Worm (Caenorhabditis elegans) whole organism, L3 larva: ENCODE data around the gene Y82E9BR.3.

Experiments
- ZK546.5 ChIP-seq: sonication (generic microtip); optimal IDR thresholded peaks from 2 replicates; lab custom pipeline; 2017; ENCODE audit warnings: missing biosample characterization, missing genetic modification characterization
- aly-2 ChIP-seq: fragments of 150-350 bp; optimal IDR thresholded peaks from 2 replicates; lab custom pipeline; 2014; ENCODE audit warnings: missing biosample characterization, missing genetic modification characterization
- ama-1 ChIP-seq: fragments of 150-350 bp; optimal IDR thresholded peaks from 2 replicates; lab custom pipeline; 2018
- ceh-16 ChIP-seq: sonication (generic microtip); optimal IDR thresholded peaks from 2 replicates; lab custom pipeline; 2017; ENCODE audit warnings: missing biosample characterization, missing genetic modification characterization
- ceh-9 ChIP-seq: sonication (generic microtip); optimal IDR thresholded peaks from 2 replicates; lab custom pipeline; 2018; ENCODE audit warnings: missing biosample characterization, missing genetic modification characterization
- egl-27 ChIP-seq: sonication (generic microtip); optimal IDR thresholded peaks from 4 replicates; lab custom pipeline; 2017; ENCODE audit warnings: missing biosample characterization, missing genetic modification reagents, missing genetic modification characterization
- elt-2 ChIP-seq: sonication (generic microtip); optimal IDR thresholded peaks from 2 replicates; lab custom pipeline; 2016; ENCODE audit warnings: missing genetic modification reagents, mild to moderate bottlenecking, missing genetic modification characterization, missing compliant biosample characterization
- elt-3 ChIP-seq, 3 experiments: fragments of 150-350 bp in 1 of 3; sonication (generic microtip) in 2 of 3; optimal IDR thresholded peaks; 2 replicates in 2 of 3; 4 replicates in 1 of 3; lab custom pipeline; 2014 to 2017; ENCODE audit warnings: missing biosample characterization in 3 of 3, missing genetic modification characterization in 3 of 3
- eor-1 ChIP-seq, 2 experiments: fragments of 150-350 bp; optimal IDR thresholded peaks; 2 replicates each; lab custom pipeline; 2014 to 2018; ENCODE audit warnings: missing biosample characterization in 2 of 2, missing genetic modification characterization in 2 of 2
- fkh-10 ChIP-seq: sonication (generic microtip); optimal IDR thresholded peaks from 2 replicates; lab custom pipeline; 2017; ENCODE audit warnings: missing biosample characterization, missing genetic modification reagents, missing genetic modification characterization
- fkh-2 ChIP-seq: fragments of 150-350 bp; optimal IDR thresholded peaks from 2 replicates; lab custom pipeline; 2014; ENCODE audit warnings: missing biosample characterization, missing genetic modification reagents, missing genetic modification characterization
- fos-1 ChIP-seq: fragments of 150-350 bp; optimal IDR thresholded peaks from 2 replicates; lab custom pipeline; 2014; ENCODE audit warnings: missing biosample characterization, missing genetic modification characterization
- hmg-11 ChIP-seq: sonication (generic microtip); optimal IDR thresholded peaks from 2 replicates; lab custom pipeline; 2016; ENCODE audit warnings: missing genetic modification characterization, missing compliant biosample characterization
- jun-1 ChIP-seq: fragments of 150-350 bp; optimal IDR thresholded peaks from 2 replicates; lab custom pipeline; 2014; ENCODE audit warnings: missing biosample characterization, missing genetic modification reagents, missing genetic modification characterization
- lin-15B ChIP-seq: fragments of 150-350 bp; optimal IDR thresholded peaks from 2 replicates; lab custom pipeline; 2014; ENCODE audit warnings: missing biosample characterization, missing genetic modification characterization
- lin-39 ChIP-seq: fragments of 150-350 bp; optimal IDR thresholded peaks from 2 replicates; lab custom pipeline; 2018; ENCODE audit warnings: missing biosample characterization, missing genetic modification reagents, missing genetic modification characterization
- lsy-12 ChIP-seq: sonication (generic microtip); optimal IDR thresholded peaks from 2 replicates; lab custom pipeline; 2016; ENCODE audit warnings: mild to moderate bottlenecking, missing genetic modification characterization, missing compliant biosample characterization
- mdl-1 ChIP-seq: fragments of 150-350 bp; optimal IDR thresholded peaks from 2 replicates; lab custom pipeline; 2014; ENCODE audit warnings: missing biosample characterization, missing genetic modification characterization
- mml-1 ChIP-seq: fragments of 150-350 bp; sonication (generic microtip); optimal IDR thresholded peaks from 3 replicates; lab custom pipeline; 2014; ENCODE audit warnings: missing biosample characterization, missing genetic modification characterization
- nfya-1 ChIP-seq: sonication (generic microtip); optimal IDR thresholded peaks from 2 replicates; lab custom pipeline; 2017; ENCODE audit warnings: missing genetic modification characterization, mild to moderate bottlenecking, missing compliant biosample characterization, antibody characterized with exemption, moderate library complexity; ENCODE audit not compliant: insufficient read depth
- nhr-12 ChIP-seq: fragments of 150-350 bp; optimal IDR thresholded peaks from 2 replicates; lab custom pipeline; 2014; ENCODE audit warnings: missing biosample characterization, missing genetic modification characterization
- nhr-23 ChIP-seq: fragments of 150-350 bp; optimal IDR thresholded peaks from 2 replicates; lab custom pipeline; 2014; ENCODE audit warnings: missing biosample characterization, missing genetic modification reagents, missing genetic modification characterization
- nhr-237 ChIP-seq: fragments of 150-350 bp; optimal IDR thresholded peaks from 2 replicates; lab custom pipeline; 2014; ENCODE audit warnings: missing biosample characterization, missing genetic modification characterization
- nhr-25 ChIP-seq: sonication (generic microtip); optimal IDR thresholded peaks from 2 replicates; lab custom pipeline; 2017; ENCODE audit warnings: missing biosample characterization, missing genetic modification characterization
- nhr-28 ChIP-seq: fragments of 150-350 bp; optimal IDR thresholded peaks from 2 replicates; lab custom pipeline; 2014; ENCODE audit warnings: missing biosample characterization, missing genetic modification characterization
- nhr-43 ChIP-seq: sonication (generic microtip); optimal IDR thresholded peaks from 2 replicates; lab custom pipeline; 2016; ENCODE audit warnings: mild to moderate bottlenecking, missing genetic modification characterization, missing compliant biosample characterization; ENCODE audit not compliant: poor library complexity, severe bottlenecking
- nhr-67 ChIP-seq: fragments of 150-350 bp; optimal IDR thresholded peaks from 2 replicates; lab custom pipeline; 2014; ENCODE audit warnings: missing biosample characterization, missing genetic modification characterization
- pha-4 ChIP-seq: fragments of 150-350 bp; optimal IDR thresholded peaks from 2 replicates; lab custom pipeline; 2014; ENCODE audit warnings: missing biosample characterization, missing genetic modification reagents, missing genetic modification characterization
- pqm-1 ChIP-seq: fragments of 150-350 bp; optimal IDR thresholded peaks from 2 replicates; lab custom pipeline; 2017; ENCODE audit warnings: missing biosample characterization, missing genetic modification characterization, inconsistent platforms
- sea-2 ChIP-seq: fragments of 150-350 bp; sonication (generic microtip); optimal IDR thresholded peaks from 4 replicates; lab custom pipeline; 2014; ENCODE audit warnings: missing biosample characterization, missing genetic modification reagents, missing genetic modification characterization
- skn-1 ChIP-seq: fragments of 150-350 bp; optimal IDR thresholded peaks from 2 replicates; lab custom pipeline; 2014; ENCODE audit warnings: missing biosample characterization, missing genetic modification characterization
- snpc-4 ChIP-seq: fragments of 150-350 bp; optimal IDR thresholded peaks from 2 replicates; lab custom pipeline; 2014; ENCODE audit warnings: missing biosample characterization, missing genetic modification characterization
- tbx-2 ChIP-seq: sonication (generic microtip); optimal IDR thresholded peaks from 2 replicates; lab custom pipeline; 2016; ENCODE audit warnings: mild to moderate bottlenecking, missing genetic modification characterization, missing compliant biosample characterization
- unc-39 ChIP-seq: sonication (generic microtip); optimal IDR thresholded peaks from 4 replicates; lab custom pipeline; 2017; ENCODE audit warnings: missing biosample characterization, missing genetic modification characterization
- unc-62 ChIP-seq: fragments of 150-350 bp; sonication (generic microtip); optimal IDR thresholded peaks from 4 replicates; lab custom pipeline; 2014; ENCODE audit warnings: missing biosample characterization, missing genetic modification reagents, missing genetic modification characterization
- zag-1 ChIP-seq: fragments of 150-350 bp; optimal IDR thresholded peaks from 2 replicates; lab custom pipeline; 2014; ENCODE audit warnings: missing biosample characterization, missing genetic modification characterization
- ztf-11 ChIP-seq: fragments of 150-350 bp; optimal IDR thresholded peaks from 2 replicates; lab custom pipeline; 2014; ENCODE audit warnings: missing biosample characterization, missing genetic modification characterization
- ztf-4 ChIP-seq: fragments of 150-350 bp; optimal IDR thresholded peaks from 2 replicates; lab custom pipeline; 2014; ENCODE audit warnings: missing biosample characterization, missing genetic modification characterization

Gene Y82E9BR.3

ce11 chrIII:1388274-1389058, 30.5 kb upstream of the Y82E9BR.3 start, which contains the start of gene pals-20:
TSS of gene pals-20 (minus strand) at chrIII:1388324.
- TF ChIP-seq pqm-1 (tag; lab: Kevin White, UChicago) (peak; percentile 16), ceh-16 (tag; lab: Kevin White, UChicago) (no peak), elt-2 (tag; lab: Kevin White, UChicago) (peak; percentile 49)
- TF ChIP-seq, all 47 proteins: peak for 2

ce11 chrIII:1389988-1390387, 29.0 kb upstream of the Y82E9BR.3 start:
- TF ChIP-seq jun-1 (tag; lab: Kevin White, UChicago) (peak; percentile 72), nhr-67 (tag; lab: Kevin White, UChicago) (no peak), pqm-1 (tag; lab: Kevin White, UChicago) (peak; percentile 86), fos-1 (tag; lab: Kevin White, UChicago) (peak; percentile 27), elt-2 (tag; lab: Kevin White, UChicago) (peak; percentile 95)

DNA sequence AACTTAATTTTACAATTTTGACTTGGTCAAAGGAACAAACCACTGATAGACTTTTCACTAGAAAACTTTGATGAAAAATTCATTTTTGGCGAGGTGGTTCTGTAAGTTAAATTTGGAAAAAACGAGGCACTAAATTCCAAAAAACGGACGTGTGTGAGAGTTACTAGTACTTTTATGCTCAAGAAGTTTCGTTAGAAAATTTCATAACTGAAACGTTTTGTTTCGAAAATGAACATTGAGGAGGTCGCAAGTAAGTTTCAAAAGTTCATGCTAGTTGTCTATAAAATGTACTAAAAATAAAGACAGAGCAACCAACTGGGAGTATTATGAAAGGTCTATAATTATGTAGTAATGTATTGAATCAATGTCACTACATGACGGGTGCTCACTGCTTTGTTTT, 27.2 kb upstream of the Y82E9BR.3 start, which contains the start of gene pals-17:
pals-17 (minus strand) TSS at position 101 of the 400 bp plus-strand sequence.
- TF ChIP-seq snpc-4 (tag; lab: Kevin White, UChicago) = no peak
- TF ChIP-seq ztf-4 (tag; lab: Kevin White, UChicago) = no peak
- no peak for TF ChIP-seq elt-2 (tag; lab: Kevin White, UChicago)
- TF ChIP-seq fkh-10 (GFP tag; lab: Kevin White, UChicago) = no peak
- TF ChIP-seq nhr-12 (tag; lab: Kevin White, UChicago) = no peak
- no peak for TF ChIP-seq pha-4
- no peak for TF ChIP-seq egl-27 (tag; lab: Kevin White, UChicago)
- TF ChIP-seq lin-39 (tag; lab: Kevin White, UChicago) = no peak
- no peak for TF ChIP-seq mdl-1 (tag; lab: Kevin White, UChicago)
- TF ChIP-seq nhr-237 (tag; lab: Kevin White, UChicago) = no peak
- no peak for TF ChIP-seq lsy-12 (tag; lab: Kevin White, UChicago)
- no peak for TF ChIP-seq fos-1 (tag; lab: Kevin White, UChicago)
- no peak for TF ChIP-seq mml-1 (tag; lab: Kevin White, UChicago)
- no peak for TF ChIP-seq nhr-28 (tag; lab: Kevin White, UChicago)
- no peak for TF ChIP-seq nhr-23
- no peak for TF ChIP-seq nhr-67 (tag; lab: Kevin White, UChicago)
- TF ChIP-seq pqm-1 (tag; lab: Kevin White, UChicago) = no peak
- no peak for TF ChIP-seq sea-2 (GFP tag; lab: Kevin White, UChicago)
- TF ChIP-seq hmg-11 (tag; lab: Kevin White, UChicago) = no peak

- peak; percentile 88 for TF ChIP-seq jun-1 (tag; lab: Kevin White, UChicago)
- TF ChIP-seq lin-39 (tag; lab: Kevin White, UChicago) = no peak
- TF ChIP-seq skn-1 (tag; lab: Kevin White, UChicago) = no peak
- TF ChIP-seq nhr-28 (tag; lab: Kevin White, UChicago) = no peak
- peak; percentile 98 for TF ChIP-seq elt-2 (tag; lab: Kevin White, UChicago)
- TF ChIP-seq ama-1 (lab: Kevin White, UChicago) = no peak
- peak; percentile 85 for TF ChIP-seq pqm-1 (tag; lab: Kevin White, UChicago)
- no peak for TF ChIP-seq aly-2
- no peak for TF ChIP-seq snpc-4 (tag; lab: Kevin White, UChicago)
- TF ChIP-seq elt-3 (tag; optimal IDR thresholded peaks at IDR 0.05; lab: Kevin White, UChicago) = no peak
- no peak for TF ChIP-seq tbx-2 (tag; lab: Kevin White, UChicago)
- no peak for TF ChIP-seq unc-62 (GFP tag; lab: Kevin White, UChicago)
- TF ChIP-seq ZK546.5 = no peak
- no peak for TF ChIP-seq nhr-67 (tag; lab: Kevin White, UChicago)
- no peak for TF ChIP-seq lin-15B (tag; lab: Kevin White, UChicago)
- TF ChIP-seq eor-1 (tag; optimal IDR thresholded peaks at IDR 0.05; lab: Kevin White, UChicago) = no peak
- TF ChIP-seq fos-1 (tag; lab: Kevin White, UChicago) = no peak
- no peak for TF ChIP-seq ceh-9
- TF ChIP-seq lsy-12 (tag; lab: Kevin White, UChicago) = no peak
- TF ChIP-seq fkh-2 = no peak
- TF ChIP-seq fkh-10 (GFP tag; lab: Kevin White, UChicago) = no peak
- TF ChIP-seq zag-1 (tag; lab: Kevin White, UChicago) = no peak
- no peak for TF ChIP-seq ztf-11
- TF ChIP-seq nfya-1 = peak; percentile 10
- TF ChIP-seq nhr-43 (tag; lab: Kevin White, UChicago) = no peak
- TF ChIP-seq nhr-25 (tag; lab: Kevin White, UChicago) = no peak
- TF ChIP-seq pha-4 = peak; percentile 29
- no peak for TF ChIP-seq unc-39
- no peak for TF ChIP-seq nhr-237 (tag; lab: Kevin White, UChicago)
Measured at ce11 chrIII:1392763-1393162, 26.2 kb upstream of the Y82E9BR.3 start.
